Worm (Caenorhabditis elegans) whole organism, late embryonic: ENCODE data around the gene str-264.

Experiments
- ets-4 ChIP-seq: sonication (generic microtip); optimal IDR thresholded peaks from 2 replicates; lab custom pipeline; 2016; ENCODE audit warnings: missing genetic modification characterization, missing compliant biosample characterization
- fkh-10 ChIP-seq: fragments of 150-350 bp; optimal IDR thresholded peaks from 2 replicates; lab custom pipeline; 2014; ENCODE audit warnings: missing biosample characterization, missing genetic modification reagents, missing genetic modification characterization
- nhr-11 ChIP-seq: fragments of 150-350 bp; optimal IDR thresholded peaks from 2 replicates; lab custom pipeline; 2014; ENCODE audit warnings: missing biosample characterization, missing genetic modification characterization

- TF ChIP-seq nhr-11 (tag; lab: Kevin White, UChicago) (no peak), ets-4 (tag; lab: Kevin White, UChicago) (no peak), fkh-10 (GFP tag; lab: Kevin White, UChicago) (no peak)
Measured at ce11 chrV:15480505-15481075, 11.8 kb downstream of the str-264 start.
